Worm (Caenorhabditis elegans): Measurements from ENCODE around the gene srj-9.

ce11 chrV:3409498-3409897, 22.2 kb upstream of the srj-9 start:
- no peak for TF ChIP-seq snpc-4 (GFP tag; optimal IDR thresholded peaks at IDR 0.05)
- no peak for TF ChIP-seq snpc-4 (tag; optimal IDR thresholded peaks at IDR 0.05)
- TF ChIP-seq lsl-1 (GFP tag; optimal IDR thresholded peaks at IDR 0.05): no peak
- no peak for TF ChIP-seq F55B11.4 (tag; optimal IDR thresholded peaks at IDR 0.05; ENCODE audit: borderline replicate concordance, insufficient read depth)
- no peak for TF ChIP-seq unc-62 (GFP tag; optimal IDR thresholded peaks at IDR 0.05)
- TF ChIP-seq nfya-2 (GFP tag; IDR thresholded peaks at IDR 0.05): no peak
- TF ChIP-seq unc-130 (GFP tag; optimal IDR thresholded peaks at IDR 0.05): no peak
- no peak for TF ChIP-seq pbrm-1 (GFP tag; IDR thresholded peaks at IDR 0.05)
- no peak for TF ChIP-seq hlh-12 (tag; optimal IDR thresholded peaks at IDR 0.05)
- TF ChIP-seq snpc-1.3 (tag; optimal IDR thresholded peaks at IDR 0.05; ENCODE audit: insufficient read depth): no peak

All from whole organism, young adult.